Fruit fly (Drosophila melanogaster): ENCODE data around the gene CG11403.

Gene CG11403

dm6 chrX:1267625-1268024 is 27.9 kb upstream of the CG11403 start:
- peak; percentile 27 for TF ChIP-seq sqz (GFP tag; optimal IDR thresholded peaks at IDR 0.05)
- TF ChIP-seq ind (GFP tag; optimal IDR thresholded peaks at IDR 0.05) = no peak
- 0 out of 2 replicates have a peak, but pooled peaks have one; percentile 7 for TF ChIP-seq sob (GFP tag; IDR thresholded peaks at IDR 0.05)
- TF ChIP-seq sd (tag; optimal IDR thresholded peaks at IDR 0.05) = peak; percentile 37
- peak; percentile 20 for TF ChIP-seq Deaf1 (tag; optimal IDR thresholded peaks at IDR 0.05)
- TF ChIP-seq chm (GFP tag; IDR thresholded peaks at IDR 0.05) = peak; percentile 5; the same call in 1 of the 2 replicates
- peak; percentile 31; the same call in 1 of the 2 replicates for TF ChIP-seq Awh (GFP tag; IDR thresholded peaks at IDR 0.05)
- peak in 1 of 2 experiments; percentile 40 for TF ChIP-seq Eip74EF (GFP tag; optimal IDR thresholded peaks at IDR 0.05)
- peak; percentile 23; the same call in 1 of the 2 replicates for TF ChIP-seq crol (GFP tag; IDR thresholded peaks at IDR 0.05)
- TF ChIP-seq CG1647 (GFP tag; optimal IDR thresholded peaks at IDR 0.05) = no peak
- TF ChIP-seq Oli (tag; optimal IDR thresholded peaks at IDR 0.05) = no peak

dm6 chrX:1264547-1264946 is 24.9 kb upstream of the CG11403 start:
- TF ChIP-seq CG15011 (GFP tag; optimal IDR thresholded peaks at IDR 0.05) (no peak), NC2α (GFP tag; optimal IDR thresholded peaks at IDR 0.05) (no peak), ci (GFP tag; IDR thresholded peaks at IDR 0.05) (no peak), Sox100B (GFP tag; optimal IDR thresholded peaks at IDR 0.05) (no peak), CG18262 (tag; optimal IDR thresholded peaks at IDR 0.05) (no peak), CG18476 (GFP tag; optimal IDR thresholded peaks at IDR 0.05) (no peak), Fer3 (tag; optimal IDR thresholded peaks at IDR 0.05) (no peak), seq (GFP tag; IDR thresholded peaks at IDR 0.05) (no peak), CG2129 (GFP tag; IDR thresholded peaks at IDR 0.05; ENCODE audit: partially characterized antibody) (no peak), Awh (GFP tag; IDR thresholded peaks at IDR 0.05) (0 out of 2 replicates have a peak, but pooled peaks have one; percentile 63), CG16815 (GFP tag; optimal IDR thresholded peaks at IDR 0.05) (no peak), chinmo (GFP tag; IDR thresholded peaks at IDR 0.05; ENCODE audit: partially characterized antibody) (0 out of 4 replicates have a peak, but pooled peaks have one; percentile 40), sqz (GFP tag; optimal IDR thresholded peaks at IDR 0.05) (peak; percentile 10), da (GFP tag; optimal IDR thresholded peaks at IDR 0.05) (no peak), maf-S (GFP tag; optimal IDR thresholded peaks at IDR 0.05) (no peak), CG11093 (GFP tag; IDR thresholded peaks at IDR 0.05) (no peak), CG1529 (GFP tag; optimal IDR thresholded peaks at IDR 0.05) (no peak), dmrt11E (tag; optimal IDR thresholded peaks at IDR 0.05) (no peak), BEAF-32 (GFP tag; optimal IDR thresholded peaks at IDR 0.05) (no peak), CG2678 (tag; optimal IDR thresholded peaks at IDR 0.05) (no peak), Optix (GFP tag; IDR thresholded peaks at IDR 0.05) (no peak), Med (GFP tag) (no peak), bbx (GFP tag; IDR thresholded peaks at IDR 0.05; ENCODE audit: partially characterized antibody) (no peak), CG15514 (GFP tag; optimal IDR thresholded peaks at IDR 0.05) (no peak), Lhr (GFP tag; optimal IDR thresholded peaks at IDR 0.05) (no peak), MESR4 (GFP tag; optimal IDR thresholded peaks at IDR 0.05) (no peak), H2.0 (GFP tag; IDR thresholded peaks at IDR 0.05) (no peak), CG14667 (GFP tag; IDR thresholded peaks at IDR 0.05) (no peak), CG9437 (GFP tag; optimal IDR thresholded peaks at IDR 0.05) (no peak), fru (optimal IDR thresholded peaks at IDR 0.05) (no peak), CG1602 (GFP tag; optimal IDR thresholded peaks at IDR 0.05) (no peak), z (GFP tag; IDR thresholded peaks at IDR 0.05) (no peak), fd102C (GFP tag; optimal IDR thresholded peaks at IDR 0.05) (no peak), CG10366 (GFP tag; IDR thresholded peaks at IDR 0.05) (no peak), gcm (GFP tag; optimal IDR thresholded peaks at IDR 0.05) (no peak), CG13775 (GFP tag; optimal IDR thresholded peaks at IDR 0.05) (no peak), Pdp1 (GFP tag; optimal IDR thresholded peaks at IDR 0.05) (peak in 1 of 2 experiments; percentile 70), tap (tag; optimal IDR thresholded peaks at IDR 0.05) (no peak), HLH54F (GFP tag; optimal IDR thresholded peaks at IDR 0.05) (no peak), Taf1 (GFP tag; IDR thresholded peaks at IDR 0.05) (no peak)
